Fruit fly (Drosophila melanogaster) whole organism: ENCODE measurements around the gene CG42633.

Experiments
- CG8478 ChIP-seq: fragments of >200 bp; optimal IDR thresholded peaks from 2 replicates; lab custom pipeline; 2018; ENCODE audit warnings: inconsistent platforms
- psq ChIP-seq: fragments of >200 bp; optimal IDR thresholded peaks from 2 replicates; lab custom pipeline; 2017
- usp ChIP-seq: fragments of >200 bp; optimal IDR thresholded peaks from 2 replicates; lab custom pipeline; 2017; ENCODE audit warnings: missing biosample characterization, missing genetic modification characterization, mixed read lengths

dm6 chr3R:10760966-10761855 is 20.9 kb downstream of the CG42633 start, which contains the start of the genes MED7 and Cap-H2:
- TF ChIP-seq usp (GFP tag; lab: Kevin White, UChicago) (no peak), CG8478 (no peak), psq (lab: Kevin White, UChicago) (peak; percentile 6)
